Fruit fly (Drosophila melanogaster): ENCODE results near the gene CG3793.

DNA sequence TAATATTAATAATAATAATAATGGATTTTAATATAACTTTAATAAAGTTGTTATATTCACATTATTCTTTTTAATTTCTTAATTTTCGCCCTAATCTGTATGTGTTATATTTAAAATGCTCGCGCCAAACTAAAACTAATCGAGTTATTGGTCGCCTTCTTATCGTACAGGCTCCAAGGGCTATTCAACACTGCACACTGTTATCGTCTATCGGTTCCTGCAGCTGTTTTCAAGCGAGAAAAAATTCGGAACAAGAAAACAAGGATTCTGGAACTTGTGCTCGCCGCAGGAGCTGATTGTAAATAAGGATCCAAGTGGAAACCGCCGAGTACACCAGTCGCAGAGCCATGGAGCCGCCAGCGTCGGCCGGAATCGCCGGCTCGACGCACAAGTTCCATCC is at the start of gene CG3793:
- TF ChIP-seq CG30431 (GFP tag; optimal IDR thresholded peaks at IDR 0.05) (no peak), CG6272 (GFP tag; IDR thresholded peaks at IDR 0.05) (no peak), pita (GFP tag; optimal IDR thresholded peaks at IDR 0.05) (no peak), Hey (tag; optimal IDR thresholded peaks at IDR 0.05) (no peak), psq (GFP tag; optimal IDR thresholded peaks at IDR 0.05) (no peak), Mes4 (GFP tag; optimal IDR thresholded peaks at IDR 0.05) (no peak), CG10209 (GFP tag; optimal IDR thresholded peaks at IDR 0.05) (no peak)

All from whole organism, embryonic.